Fruit fly (Drosophila melanogaster): ENCODE measurements around the gene mge.

mge gene

dm6 chr3L:3862504-3863380 lies 47.0 kb downstream of the mge start (continued):
- TF ChIP-seq CG10267 (tag; optimal IDR thresholded peaks at IDR 0.05) (peak; percentile 83), bab2 (GFP tag; optimal IDR thresholded peaks at IDR 0.05) (peak; percentile 74), CG6791 (GFP tag; IDR thresholded peaks at IDR 0.05; ENCODE audit: partially characterized antibody) (no peak), lola (GFP tag; optimal IDR thresholded peaks at IDR 0.05) (peak in 1 of 3 experiments; percentile 88), pan (optimal IDR thresholded peaks at IDR 0.05) (no peak), pan (GFP tag; optimal IDR thresholded peaks at IDR 0.05 in 1 of 2, IDR thresholded peaks at IDR 0.05 in 1 of 2) (peak in 1 of 2 experiments; percentile 57), CG6683 (GFP tag; optimal IDR thresholded peaks at IDR 0.05) (no peak), CG14667 (GFP tag; IDR thresholded peaks at IDR 0.05) (peak; percentile 11; the same call in 1 of the 2 replicates), CG2116 (GFP tag; optimal IDR thresholded peaks at IDR 0.05) (no peak), pita (GFP tag; optimal IDR thresholded peaks at IDR 0.05) (no peak), CG16815 (GFP tag; optimal IDR thresholded peaks at IDR 0.05) (peak; percentile 79), sens-2 (GFP tag; IDR thresholded peaks at IDR 0.05) (peak; percentile 71), CG12659 (GFP tag; optimal IDR thresholded peaks at IDR 0.05) (peak; percentile 29), Lim3 (GFP tag; IDR thresholded peaks at IDR 0.05) (no peak), bigmax (GFP tag; optimal IDR thresholded peaks at IDR 0.05) (no peak), CG17829 (tag; optimal IDR thresholded peaks at IDR 0.05) (peak; percentile 82), nerfin-2 (GFP tag; IDR thresholded peaks at IDR 0.05; ENCODE audit: partially characterized antibody) (no peak), CG17385 (GFP tag; optimal IDR thresholded peaks at IDR 0.05) (peak; percentile 49), CG13894 (tag; optimal IDR thresholded peaks at IDR 0.05) (peak; percentile 74), CG11093 (GFP tag; IDR thresholded peaks at IDR 0.05) (0 out of 3 replicates have a peak, but pooled peaks have one; percentile 28), Rfx (GFP tag; IDR thresholded peaks at IDR 0.05) (0 out of 2 replicates have a peak, but pooled peaks have one; percentile 15), eve (GFP tag; optimal IDR thresholded peaks at IDR 0.05) (peak in 1 of 2 experiments; percentile 88), CTCF (GFP tag; optimal IDR thresholded peaks at IDR 0.05) (no peak), CG42726 (GFP tag; IDR thresholded peaks at IDR 0.05; ENCODE audit: partially characterized antibody) (no peak), CrebB (tag; optimal IDR thresholded peaks at IDR 0.05) (peak; percentile 30), zfh1 (GFP tag; IDR thresholded peaks at IDR 0.05) (peak; percentile 76; the same call in 2 of the 3 replicates), Dll (GFP tag; IDR thresholded peaks at IDR 0.05; ENCODE audit: partially characterized antibody) (no peak), Optix (GFP tag; IDR thresholded peaks at IDR 0.05) (peak; percentile 31; the same call in 1 of the 3 replicates), CG10979 (tag; optimal IDR thresholded peaks at IDR 0.05) (peak; percentile 91), Vsx1 (GFP tag; optimal IDR thresholded peaks at IDR 0.05) (no peak), CG10147 (GFP tag; optimal IDR thresholded peaks at IDR 0.05) (no peak), CG11695 (GFP tag; IDR thresholded peaks at IDR 0.05) (0 out of 3 replicates have a peak, but pooled peaks have one; percentile 54), ewg (GFP tag; optimal IDR thresholded peaks at IDR 0.05) (peak; percentile 55), Opbp (GFP tag; IDR thresholded peaks at IDR 0.05; ENCODE audit: partially characterized antibody) (no peak), Hmr (GFP tag; optimal IDR thresholded peaks at IDR 0.05) (no peak), Xbp1 (GFP tag; optimal IDR thresholded peaks at IDR 0.05) (peak; percentile 74), CG7786 (GFP tag; optimal IDR thresholded peaks at IDR 0.05) (peak; percentile 60), tio (GFP tag; optimal IDR thresholded peaks at IDR 0.05) (peak; percentile 74), CG8388 (GFP tag; optimal IDR thresholded peaks at IDR 0.05) (peak; percentile 52), jing (GFP tag; optimal IDR thresholded peaks at IDR 0.05) (peak; percentile 71), unc-4 (GFP tag; IDR thresholded peaks at IDR 0.05; ENCODE audit: partially characterized antibody) (no peak), gro (GFP tag; optimal IDR thresholded peaks at IDR 0.05) (no peak), CG11504 (tag; optimal IDR thresholded peaks at IDR 0.05) (peak; percentile 82), slou (GFP tag; optimal IDR thresholded peaks at IDR 0.05) (no peak), psq (GFP tag; optimal IDR thresholded peaks at IDR 0.05) (peak; percentile 14), sug (tag; optimal IDR thresholded peaks at IDR 0.05) (no peak), HmgZ (tag; optimal IDR thresholded peaks at IDR 0.05) (no peak), ranshi (GFP tag; IDR thresholded peaks at IDR 0.05) (peak; percentile 53; the same call in 1 of the 2 replicates)

All from whole organism, embryonic.